Fruit fly (Drosophila melanogaster) whole organism, embryonic: ENCODE measurements around the gene Tyler.
A peak's percentile ranks its signal among the peaks of the same experiment; 100 is the strongest.

Source experiments
- ATbp ChIP-seq: fragments of 200-800 bp; sonication (Bioruptor generic); optimal IDR thresholded peaks from 2 replicates; lab custom pipeline; 2017; ENCODE audit warnings: missing biosample characterization, mild to moderate bottlenecking, missing genetic modification characterization, missing genetic modification reagents
- Adf1 ChIP-seq: fragments of 200-800 bp; sonication (Bioruptor generic); IDR thresholded peaks from 2 replicates; pipeline ENCODE4 v1.3.6; 2022; ENCODE audit warnings: missing biosample characterization, missing genetic modification characterization
- Awh ChIP-seq: fragments of 200-800 bp; sonication (Bioruptor generic); IDR thresholded peaks from 2 replicates; pipeline ENCODE4, ENCODE4 v1.3.6; 2022; ENCODE audit warnings: missing biosample characterization, missing genetic modification characterization
- B-H2 ChIP-seq: fragments of 200-800 bp; sonication (Bioruptor generic); optimal IDR thresholded peaks from 2 replicates; lab custom pipeline; 2018; ENCODE audit warnings: missing biosample characterization, mild to moderate bottlenecking, missing genetic modification characterization
- CG10267 ChIP-seq: fragments of 200-800 bp; sonication (Bioruptor generic); optimal IDR thresholded peaks from 2 replicates; lab custom pipeline; 2018; ENCODE audit warnings: missing biosample characterization, mild to moderate bottlenecking, missing genetic modification characterization, moderate library complexity
- CG10654 ChIP-seq: fragments of 200-800 bp; sonication (Bioruptor generic); optimal IDR thresholded peaks from 2 replicates; lab custom pipeline; 2016; ENCODE audit warnings: missing biosample characterization, missing genetic modification characterization
- CG12155 ChIP-seq: fragments of 200-800 bp; sonication (Bioruptor generic); optimal IDR thresholded peaks from 3 replicates; lab custom pipeline; 2016; ENCODE audit warnings: missing biosample characterization, missing genetic modification characterization
- CG13296 ChIP-seq: fragments of 200-800 bp; sonication (Bioruptor generic); optimal IDR thresholded peaks from 3 replicates; lab custom pipeline; 2018; ENCODE audit warnings: missing biosample characterization, mild to moderate bottlenecking, missing genetic modification characterization
- CG17568 ChIP-seq: fragments of 200-800 bp; sonication (Bioruptor generic); optimal IDR thresholded peaks from 2 replicates; lab custom pipeline; 2018; ENCODE audit warnings: missing biosample characterization, mild to moderate bottlenecking, missing genetic modification characterization, moderate library complexity
- CG17829 ChIP-seq: fragments of 200-800 bp; optimal IDR thresholded peaks from 2 replicates; lab custom pipeline; 2019; ENCODE audit warnings: missing biosample characterization, mild to moderate bottlenecking, missing genetic modification characterization, moderate library complexity
- CG1832 ChIP-seq: fragments of 200-800 bp; sonication (Bioruptor generic); optimal IDR thresholded peaks from 2 replicates; lab custom pipeline; 2017; ENCODE audit warnings: missing biosample characterization, mild to moderate bottlenecking, missing genetic modification characterization, inconsistent platforms
- CG4404 ChIP-seq: fragments of 200-800 bp; sonication (Bioruptor generic); IDR thresholded peaks from 2 replicates; pipeline ENCODE4 v1.3.6; 2022; ENCODE audit warnings: missing biosample characterization, missing genetic modification characterization
- CG8290 ChIP-seq, 3 experiments: fragments of 200-800 bp; sonication (Bioruptor generic); optimal IDR thresholded peaks; 2 replicates each; lab custom pipeline; 2016 to 2019; ENCODE audit warnings: missing biosample characterization in 3 of 3, missing genetic modification characterization in 3 of 3, mild to moderate bottlenecking in 2 of 3, moderate library complexity in 1 of 3
- CG9727 ChIP-seq: fragments of 200-800 bp; sonication (Bioruptor generic); optimal IDR thresholded peaks from 3 replicates; lab custom pipeline; 2017; ENCODE audit warnings: missing biosample characterization, mild to moderate bottlenecking, missing genetic modification characterization
- CTCF ChIP-seq: fragments of 200-800 bp; sonication (Bioruptor generic); optimal IDR thresholded peaks from 2 replicates; lab custom pipeline; 2017; ENCODE audit warnings: missing biosample characterization, mild to moderate bottlenecking, missing genetic modification characterization, moderate library complexity
- CoRest ChIP-seq: fragments of 200-800 bp; sonication (Bioruptor generic); optimal IDR thresholded peaks from 3 replicates; lab custom pipeline; 2018; ENCODE audit warnings: missing biosample characterization, mild to moderate bottlenecking, missing genetic modification characterization, moderate library complexity
- Dll ChIP-seq: fragments of 200-800 bp; sonication (Bioruptor generic); IDR thresholded peaks from 4 replicates; pipeline ENCODE4 v1.3.6; 2022; ENCODE audit warnings: missing biosample characterization, missing genetic modification characterization; ENCODE audit not compliant: partially characterized antibody
- Drgx ChIP-seq: fragments of 200-800 bp; sonication (Bioruptor generic); IDR thresholded peaks from 2 replicates; pipeline ENCODE4 v1.3.6; 2022; ENCODE audit warnings: missing biosample characterization, missing genetic modification characterization
- Ets97D ChIP-seq: fragments of 200-800 bp; sonication (Bioruptor generic); optimal IDR thresholded peaks from 3 replicates; lab custom pipeline; 2016; ENCODE audit warnings: missing biosample characterization, missing genetic modification characterization
- Fer3 ChIP-seq: fragments of 200-800 bp; sonication (Bioruptor generic); optimal IDR thresholded peaks from 2 replicates; lab custom pipeline; 2018; ENCODE audit warnings: missing biosample characterization, mild to moderate bottlenecking, missing genetic modification characterization, moderate library complexity
- HLHmδ ChIP-seq: fragments of 200-800 bp; sonication (Bioruptor generic); optimal IDR thresholded peaks from 2 replicates; lab custom pipeline; 2018; ENCODE audit warnings: missing biosample characterization, mild to moderate bottlenecking, missing genetic modification characterization, moderate library complexity
- Lhr ChIP-seq: fragments of 200-800 bp; sonication (Bioruptor generic); optimal IDR thresholded peaks from 3 replicates; lab custom pipeline; 2017; ENCODE audit warnings: mild to moderate bottlenecking, missing biosample characterization, missing genetic modification reagents, missing genetic modification characterization
- MBD-R2 ChIP-seq: fragments of 200-800 bp; sonication (Bioruptor generic); IDR thresholded peaks from 2 replicates; pipeline ENCODE4 v1.3.6; 2022; ENCODE audit warnings: missing biosample characterization, missing genetic modification characterization
- Med ChIP-seq: fragments of 200-800 bp; sonication (Bioruptor generic); peaks from one replicate; lab custom pipeline; 2016; ENCODE audit warnings: missing biosample characterization, missing genetic modification characterization, mild to moderate bottlenecking, inconsistent platforms, moderate library complexity
- Opbp ChIP-seq: fragments of 200-800 bp; sonication (Bioruptor generic); IDR thresholded peaks from 3 replicates; pipeline ENCODE4 v1.3.6; 2022; ENCODE audit warnings: missing biosample characterization, missing genetic modification characterization; ENCODE audit not compliant: partially characterized antibody
- Optix ChIP-seq: fragments of 200-800 bp; sonication (Bioruptor generic); IDR thresholded peaks from 3 replicates; pipeline ENCODE4 v1.3.6; 2022; ENCODE audit warnings: missing biosample characterization, missing genetic modification characterization
- Scr ChIP-seq: fragments of 200-800 bp; sonication (Bioruptor generic); IDR thresholded peaks from 2 replicates; pipeline ENCODE4 v1.3.6; 2022; ENCODE audit warnings: missing biosample characterization, missing genetic modification characterization; ENCODE audit not compliant: partially characterized antibody
- Stat92E ChIP-seq, 3 experiments: fragments of >200 bp in 2 of 3; fragments of 200-800 bp in 1 of 3; sonication (Bioruptor generic) in 1 of 3; optimal IDR thresholded peaks; 2 replicates each; lab custom pipeline; 2017 to 2019; ENCODE audit warnings: missing biosample characterization in 3 of 3, missing genetic modification characterization in 3 of 3, mild to moderate bottlenecking in 1 of 3, moderate library complexity in 1 of 3
- Trl ChIP-seq, 3 experiments: fragments of >200 bp in 2 of 3; fragments of 200-800 bp in 1 of 3; sonication (Bioruptor generic) in 1 of 3; optimal IDR thresholded peaks; 2 replicates in 1 of 3; 3 replicates in 2 of 3; lab custom pipeline; 2016 to 2017; ENCODE audit warnings: missing biosample characterization in 1 of 3, missing genetic modification characterization in 1 of 3
- YL-1 ChIP-seq: fragments of 200-800 bp; sonication (Bioruptor generic); optimal IDR thresholded peaks from 3 replicates; lab custom pipeline; 2017; ENCODE audit warnings: missing biosample characterization, mild to moderate bottlenecking, missing genetic modification characterization
- cato ChIP-seq: fragments of 200-800 bp; sonication (Bioruptor generic); optimal IDR thresholded peaks from 2 replicates; lab custom pipeline; 2016; ENCODE audit warnings: missing biosample characterization, missing genetic modification characterization, borderline replicate concordance
- cg ChIP-seq: fragments of 200-800 bp; sonication (Bioruptor generic); optimal IDR thresholded peaks from 3 replicates; lab custom pipeline; 2019; ENCODE audit warnings: missing biosample characterization, mild to moderate bottlenecking, missing genetic modification characterization, moderate library complexity
- chm ChIP-seq: fragments of 200-800 bp; sonication (Bioruptor generic); IDR thresholded peaks from 2 replicates; pipeline ENCODE4 v1.3.6; 2022; ENCODE audit warnings: missing biosample characterization, missing genetic modification characterization
- ewg ChIP-seq: fragments of 200-800 bp; sonication (Bioruptor generic); optimal IDR thresholded peaks from 3 replicates; lab custom pipeline; 2017; ENCODE audit warnings: mild to moderate bottlenecking, missing biosample characterization, missing genetic modification reagents, missing genetic modification characterization
- fd64A ChIP-seq: fragments of 200-800 bp; sonication (Bioruptor generic); optimal IDR thresholded peaks from 3 replicates; lab custom pipeline; 2018; ENCODE audit warnings: missing biosample characterization, mild to moderate bottlenecking, missing genetic modification characterization
- gcm ChIP-seq: fragments of 200-800 bp; sonication (Bioruptor generic); optimal IDR thresholded peaks from 2 replicates; lab custom pipeline; 2019; ENCODE audit warnings: missing biosample characterization, mild to moderate bottlenecking, missing genetic modification characterization, moderate library complexity
- her ChIP-seq: fragments of 200-800 bp; sonication (Bioruptor generic); optimal IDR thresholded peaks from 2 replicates; lab custom pipeline; 2016; ENCODE audit warnings: missing biosample characterization, missing genetic modification characterization
- lola ChIP-seq, 3 experiments: fragments of >200 bp in 2 of 3; fragments of 200-800 bp in 1 of 3; sonication (Bioruptor generic) in 1 of 3; optimal IDR thresholded peaks; 2 replicates each; lab custom pipeline; 2017 to 2019; ENCODE audit warnings: missing biosample characterization in 3 of 3, missing genetic modification characterization in 3 of 3, mild to moderate bottlenecking in 1 of 3, moderate library complexity in 1 of 3
- nom ChIP-seq: fragments of 200-800 bp; sonication (Bioruptor generic); optimal IDR thresholded peaks from 2 replicates; lab custom pipeline; 2017; ENCODE audit warnings: missing biosample characterization, missing genetic modification characterization, mild to moderate bottlenecking, moderate library complexity, missing genetic modification reagents
- peb ChIP-seq: fragments of 200-800 bp; sonication (Bioruptor generic); IDR thresholded peaks from 2 replicates; pipeline ENCODE4 v1.3.6; 2022; ENCODE audit warnings: missing biosample characterization, missing genetic modification characterization
- phol ChIP-seq: fragments of 200-800 bp; sonication (Bioruptor generic); optimal IDR thresholded peaks from 3 replicates; lab custom pipeline; 2018; ENCODE audit warnings: missing biosample characterization, mild to moderate bottlenecking, missing genetic modification characterization, moderate library complexity
- so ChIP-seq: fragments of 200-800 bp; sonication (Bioruptor generic); IDR thresholded peaks from 3 replicates; pipeline ENCODE4 v1.3.6; 2022; ENCODE audit warnings: missing biosample characterization, missing genetic modification characterization
- sob ChIP-seq: fragments of 200-800 bp; sonication (Bioruptor generic); IDR thresholded peaks from 2 replicates; pipeline ENCODE4 v1.3.6; 2022; ENCODE audit warnings: missing biosample characterization, missing genetic modification characterization
- tll ChIP-seq, 2 experiments: fragments of 200-800 bp in 1 of 2; fragments of >200 bp in 1 of 2; sonication (Bioruptor generic) in 1 of 2; optimal IDR thresholded peaks; 2 replicates each; lab custom pipeline; 2017 to 2019; ENCODE audit warnings: missing biosample characterization in 2 of 2, missing genetic modification characterization in 2 of 2, mild to moderate bottlenecking in 1 of 2, moderate library complexity in 1 of 2
- tx ChIP-seq: fragments of 200-800 bp; sonication (Bioruptor generic); optimal IDR thresholded peaks from 2 replicates; lab custom pipeline; 2016; ENCODE audit warnings: missing biosample characterization, missing genetic modification characterization

The Tyler gene

DNA sequence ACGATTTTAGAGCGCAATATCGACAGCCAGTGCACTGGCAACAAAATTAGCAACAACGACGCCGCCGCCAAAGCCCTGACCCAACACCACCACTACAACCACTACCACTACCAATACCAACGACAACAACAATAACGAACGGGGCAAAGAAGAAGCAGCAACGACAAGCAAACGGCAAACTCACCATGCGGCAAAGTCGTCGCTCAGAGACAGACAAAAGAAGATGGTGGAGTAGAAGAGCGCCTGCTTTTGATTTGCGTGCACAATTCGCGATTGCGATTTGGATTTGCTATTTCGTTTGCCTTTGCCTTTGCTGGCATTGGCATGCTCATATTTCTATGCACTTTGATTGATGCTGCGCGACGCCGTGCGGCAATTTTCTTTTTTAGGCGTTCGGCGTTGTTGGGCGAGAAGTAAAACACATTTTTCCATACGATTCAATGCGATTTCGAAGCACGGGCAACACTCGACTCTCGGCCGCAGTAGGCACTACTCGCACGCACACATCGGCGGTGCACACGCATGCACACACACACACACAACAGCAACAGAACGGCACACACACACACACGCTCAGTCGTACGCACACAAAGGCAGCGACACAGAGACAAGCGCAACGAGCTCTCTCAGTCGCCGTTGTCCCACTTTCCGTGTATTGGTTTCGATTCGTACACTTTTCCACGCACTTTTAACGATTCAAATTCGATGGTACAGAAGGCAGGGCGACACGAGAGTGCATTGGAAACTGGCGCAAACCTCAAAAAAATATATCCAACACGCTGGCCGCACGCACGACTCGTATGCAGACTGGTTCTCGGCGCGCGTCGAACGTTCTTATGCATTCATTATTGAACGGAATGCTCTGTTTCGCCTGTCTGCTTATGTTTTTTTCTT is 26.4 kb downstream of the Tyler start (continued):
- TF ChIP-seq Scr, result no peak
- no peak for TF ChIP-seq CG10267 (tag; lab: Kevin White, UChicago)
- TF ChIP-seq CG4404 (GFP tag; lab: Robert Waterston, UW), result no peak
- TF ChIP-seq cg (GFP tag; lab: Kevin White, UChicago), result peak; percentile 96
- peak in 1 of 2 experiments; percentile 65 for TF ChIP-seq Trl (optimal IDR thresholded peaks at IDR 0.05; lab: Kevin White, UChicago)
- TF ChIP-seq Trl (GFP tag; optimal IDR thresholded peaks at IDR 0.05; lab: Kevin White, UChicago), result no peak
- TF ChIP-seq Optix (GFP tag; lab: Robert Waterston, UW), result no peak
- no peak for TF ChIP-seq CG1832 (GFP tag; lab: Kevin White, UChicago)
- 0 out of 3 replicates have a peak, but pooled peaks have one; percentile 8 for TF ChIP-seq Opbp (GFP tag; lab: Robert Waterston, UW)
- TF ChIP-seq lola (GFP tag; optimal IDR thresholded peaks at IDR 0.05; lab: Kevin White, UChicago), result peak in 1 of 3 experiments; percentile 80
- 0 out of 4 replicates have a peak, but pooled peaks have one; percentile 15 for TF ChIP-seq Dll
- peak; percentile 56 for TF ChIP-seq phol
- 0 out of 2 replicates have a peak, but pooled peaks have one; percentile 8 for TF ChIP-seq chm
- peak; percentile 77 for TF ChIP-seq Adf1 (GFP tag; lab: Robert Waterston, UW)
- TF ChIP-seq Drgx (GFP tag; lab: Robert Waterston, UW), result 0 out of 2 replicates have a peak, but pooled peaks have one; percentile 11
- TF ChIP-seq CG9727 (GFP tag; lab: Kevin White, UChicago), result no peak
- no peak for TF ChIP-seq tll (GFP tag; optimal IDR thresholded peaks at IDR 0.05; lab: Kevin White, UChicago)
- peak; percentile 57 for TF ChIP-seq HLHmδ (GFP tag; lab: Kevin White, UChicago)
- TF ChIP-seq MBD-R2, result no peak; the same call in 1 of the 2 replicates
- peak; percentile 18 for TF ChIP-seq YL-1

DNA sequence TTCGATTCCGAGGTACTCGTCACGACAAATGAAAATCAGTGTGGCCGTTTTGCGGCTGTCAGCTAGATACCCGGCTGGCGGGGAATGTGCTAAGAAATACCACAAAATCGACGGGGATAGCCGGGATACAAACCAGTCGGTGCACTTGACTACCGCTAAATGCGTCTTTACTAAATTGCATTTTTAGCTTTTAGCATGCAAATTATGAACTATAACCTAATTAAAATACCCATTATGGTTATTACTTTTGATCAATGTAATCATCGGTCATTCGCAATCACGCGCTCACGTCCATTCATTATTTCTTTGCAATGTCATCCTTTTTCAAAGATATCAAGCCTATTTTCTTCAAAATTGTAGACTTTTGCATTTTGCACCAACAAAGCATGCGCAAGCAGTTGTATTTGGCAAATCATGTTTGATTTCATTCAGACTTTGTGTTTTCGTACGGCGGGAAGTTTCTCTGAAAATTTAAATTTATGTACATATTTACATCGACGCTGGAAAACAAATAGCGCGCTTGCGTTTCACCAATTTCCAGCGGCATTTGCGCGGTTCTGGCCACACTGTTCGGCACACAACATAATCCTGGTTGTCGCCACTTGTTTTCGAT is 27.1 kb downstream of the Tyler start, which contains the start of gene Rcd-1:
Gene Rcd-1 (plus strand): TSS at position 440 of the 613 bp plus-strand sequence.
- TF ChIP-seq nom (GFP tag; lab: Kevin White, UChicago) (peak; percentile 11), ewg (GFP tag; lab: Kevin White, UChicago) (peak; percentile 63), CG12155 (GFP tag; lab: Kevin White, UChicago) (peak; percentile 65), CG10654 (no peak), CG13296 (GFP tag; lab: Kevin White, UChicago) (no peak), Awh (GFP tag; lab: Robert Waterston, UW) (no peak), CTCF (peak; percentile 43), B-H2 (GFP tag; lab: Kevin White, UChicago) (no peak), Fer3 (tag; lab: Kevin White, UChicago) (no peak), CG8290 (GFP tag; optimal IDR thresholded peaks at IDR 0.05; lab: Kevin White, UChicago) (no peak), CG8290 (tag; optimal IDR thresholded peaks at IDR 0.05; lab: Kevin White, UChicago) (peak in 1 of 2 experiments; percentile 35), ATbp (no peak), Ets97D (GFP tag; lab: Kevin White, UChicago) (peak; percentile 37), her (GFP tag; lab: Kevin White, UChicago) (no peak), cato (GFP tag; lab: Kevin White, UChicago) (no peak), CG17568 (GFP tag; lab: Kevin White, UChicago) (no peak), peb (GFP tag; lab: Robert Waterston, UW) (no peak), tx (GFP tag; lab: Kevin White, UChicago) (no peak), CoRest (tag; lab: Kevin White, UChicago) (peak; percentile 29), CG17829 (tag; lab: Kevin White, UChicago) (no peak), gcm (no peak), sob (GFP tag; lab: Robert Waterston, UW) (no peak), CG9727 (GFP tag; lab: Kevin White, UChicago) (peak; percentile 18), Lhr (GFP tag; lab: Kevin White, UChicago) (peak; percentile 51), fd64A (GFP tag; lab: Kevin White, UChicago) (no peak), Med (GFP tag; lab: Kevin White, UChicago) (no peak), so (no peak), Stat92E (GFP tag; optimal IDR thresholded peaks at IDR 0.05; lab: Kevin White, UChicago) (no peak)
